Worm (Caenorhabditis elegans): Measurements from ENCODE around the gene talp-3.

talp-3 gene

ce11 chrIV:14611892-14612497 lies 41.2 kb downstream of the talp-3 start:
- TF ChIP-seq cebp-1 (GFP tag; IDR thresholded peaks at IDR 0.05) (no peak), cebp-1 (tag; optimal IDR thresholded peaks at IDR 0.05) (peak; percentile 29), chd-7 (tag; optimal IDR thresholded peaks at IDR 0.05) (no peak), snpc-4 (GFP tag; optimal IDR thresholded peaks at IDR 0.05) (no peak), snpc-4 (tag; optimal IDR thresholded peaks at IDR 0.05) (peak; percentile 59 to 86 (median 82)), nhr-27 (tag; optimal IDR thresholded peaks at IDR 0.05) (no peak), Y79H2A.3 (GFP tag; conservative IDR thresholded peaks at IDR 0.05) (0 out of 2 replicates have a peak, but pooled peaks have one; percentile 18), cebp-2 (GFP tag; IDR thresholded peaks at IDR 0.05) (0 out of 2 replicates have a peak, but pooled peaks have one; percentile 56), lin-26 (GFP tag; IDR thresholded peaks at IDR 0.05) (peak; percentile 58; the same call in 1 of the 2 replicates)

- TF ChIP-seq attf-6 (GFP tag; IDR thresholded peaks at IDR 0.05) (peak; percentile 99), D2030.7 (GFP tag; IDR thresholded peaks at IDR 0.05) (peak; percentile 80), repo-1 (tag; optimal IDR thresholded peaks at IDR 0.05) (no peak), Y67H2A.10 (GFP tag; conservative IDR thresholded peaks at IDR 0.05) (peak; percentile 14; the same call in 1 of the 2 replicates), die-1 (tag; optimal IDR thresholded peaks at IDR 0.05) (peak; percentile 49), let-607 (tag; optimal IDR thresholded peaks at IDR 0.05) (peak; percentile 7 to 25), ceh-100 (GFP tag; IDR thresholded peaks at IDR 0.05) (no peak), F55B11.4 (tag; optimal IDR thresholded peaks at IDR 0.05; ENCODE audit: borderline replicate concordance, insufficient read depth) (no peak), T26A5.8 (tag; optimal IDR thresholded peaks at IDR 0.05) (peak; percentile 5), egrh-3 (GFP tag; IDR thresholded peaks at IDR 0.05) (peak; percentile 26; the same call in 1 of the 2 replicates), sdz-38 (tag; optimal IDR thresholded peaks at IDR 0.05) (no peak), hrde-1 (tag; optimal IDR thresholded peaks at IDR 0.05; ENCODE audit: borderline replicate concordance) (no peak), lin-26 (GFP tag; IDR thresholded peaks at IDR 0.05) (peak; percentile 74), K12H6.12 (tag; optimal IDR thresholded peaks at IDR 0.05) (no peak), B0261.1 (tag; optimal IDR thresholded peaks at IDR 0.05) (peak; percentile 71), B0336.3 (GFP tag; IDR thresholded peaks at IDR 0.05) (peak; percentile 67; the same call in 1 of the 2 replicates), lin-40 (tag; optimal IDR thresholded peaks at IDR 0.05) (peak; percentile 45), tlf-1 (GFP tag; optimal IDR thresholded peaks at IDR 0.05) (peak; percentile 38), cebp-2 (GFP tag; IDR thresholded peaks at IDR 0.05) (0 out of 2 replicates have a peak, but pooled peaks have one; percentile 19), nhr-80 (tag; optimal IDR thresholded peaks at IDR 0.05) (peak; percentile 54), madf-10 (tag; optimal IDR thresholded peaks at IDR 0.05) (no peak), madf-8 (GFP tag; conservative IDR thresholded peaks at IDR 0.05) (peak; percentile 26), madf-6 (GFP tag; IDR thresholded peaks at IDR 0.05) (0 out of 2 replicates have a peak, but pooled peaks have one; percentile 46), dox-1 (GFP tag; IDR thresholded peaks at IDR 0.05) (peak; percentile 74), dpff-1 (tag; optimal IDR thresholded peaks at IDR 0.05) (no peak), sea-2 (GFP tag; IDR thresholded peaks at IDR 0.05) (no peak), F33H1.4 (GFP tag; IDR thresholded peaks at IDR 0.05) (peak; percentile 23; the same call in 1 of the 2 replicates), ets-4 (GFP tag; optimal IDR thresholded peaks at IDR 0.05) (no peak), him-1 (tag; optimal IDR thresholded peaks at IDR 0.05) (peak; percentile 43), pbrm-1 (GFP tag; IDR thresholded peaks at IDR 0.05) (peak; percentile 48; the same call in 1 of the 2 replicates), rcor-1 (GFP tag; IDR thresholded peaks at IDR 0.05) (0 out of 2 replicates have a peak, but pooled peaks have one; percentile 8), hmg-1.2 (GFP tag; IDR thresholded peaks at IDR 0.05) (peak; percentile 41; the same call in 1 of the 2 replicates), attf-5 (GFP tag; optimal IDR thresholded peaks at IDR 0.05) (peak; percentile 53), dpl-1 (GFP tag; optimal IDR thresholded peaks at IDR 0.05) (no peak), fkh-3 (tag; optimal IDR thresholded peaks at IDR 0.05) (peak; percentile 30), snpc-1.3 (tag; optimal IDR thresholded peaks at IDR 0.05; ENCODE audit: insufficient read depth) (peak; percentile 52), F22D6.2 (tag; optimal IDR thresholded peaks at IDR 0.05) (peak; percentile 22)
Measured at ce11 chrIV:14610942-14611724, 42.0 kb downstream of the talp-3 start.
